Worm (Caenorhabditis elegans): ENCODE data around the gene H05C05.1.

The H05C05.1 gene

ce11 chrIII:2966462-2966861 lies 19.5 kb downstream of the H05C05.1 start (continued):
- TF ChIP-seq F26F4.8 (GFP tag; conservative IDR thresholded peaks at IDR 0.05) (no peak), spr-1 (tag; optimal IDR thresholded peaks at IDR 0.05) (peak; percentile 28), hlh-30 (tag; optimal IDR thresholded peaks at IDR 0.05; ENCODE audit: insufficient read depth) (peak; percentile 96), mxl-3 (GFP tag; optimal IDR thresholded peaks at IDR 0.05) (peak; percentile 31), daf-16 (GFP tag; optimal IDR thresholded peaks at IDR 0.05) (no peak), daf-16 (tag; optimal IDR thresholded peaks at IDR 0.05) (peak; percentile 46), nhr-77 (tag; optimal IDR thresholded peaks at IDR 0.05) (peak; percentile 20), hlh-11 (tag; optimal IDR thresholded peaks at IDR 0.05) (peak; percentile 89), saeg-2 (GFP tag; IDR thresholded peaks at IDR 0.05) (0 out of 2 replicates have a peak, but pooled peaks have one; percentile 28), madf-9 (GFP tag; conservative IDR thresholded peaks at IDR 0.05) (peak; percentile 39; the same call in 1 of the 2 replicates), ceh-82 (tag; optimal IDR thresholded peaks at IDR 0.05) (no peak), rbr-2 (tag; optimal IDR thresholded peaks at IDR 0.05) (peak; percentile 82), ceh-28 (tag; optimal IDR thresholded peaks at IDR 0.05) (peak; percentile 31), dmd-6 (GFP tag; IDR thresholded peaks at IDR 0.05) (peak; percentile 65; the same call in 1 of the 2 replicates), hif-1 (tag; optimal IDR thresholded peaks at IDR 0.05) (peak in 1 of 2 experiments; percentile 58), Y75B8A.6 (GFP tag; IDR thresholded peaks at IDR 0.05) (no peak)

- TF ChIP-seq hif-1 (tag; optimal IDR thresholded peaks at IDR 0.05) = no peak
- peak; percentile 32; the same call in 1 of the 2 replicates for TF ChIP-seq lin-38 (GFP tag; IDR thresholded peaks at IDR 0.05)
- no peak for TF ChIP-seq daf-12 (tag; optimal IDR thresholded peaks at IDR 0.05)
- peak in 1 of 2 experiments; percentile 33 for TF ChIP-seq unc-62 (GFP tag; optimal IDR thresholded peaks at IDR 0.05 in 1 of 2)
- TF ChIP-seq unc-62 (tag; optimal IDR thresholded peaks at IDR 0.05) = no peak
- TF ChIP-seq zfp-3 (GFP tag; conservative IDR thresholded peaks at IDR 0.05) = no peak
Observed at ce11 chrIII:2970251-2970650, 23.3 kb downstream of the H05C05.1 start.

ce11 chrIII:2972977-2973376 lies 26.1 kb downstream of the H05C05.1 start:
- TF ChIP-seq ama-1 (optimal IDR thresholded peaks at IDR 0.05) (no peak), unc-62 (GFP tag; optimal IDR thresholded peaks at IDR 0.05 in 1 of 2) (peak in 1 of 2 experiments; percentile 88), unc-62 (tag; optimal IDR thresholded peaks at IDR 0.05) (no peak)

DNA sequence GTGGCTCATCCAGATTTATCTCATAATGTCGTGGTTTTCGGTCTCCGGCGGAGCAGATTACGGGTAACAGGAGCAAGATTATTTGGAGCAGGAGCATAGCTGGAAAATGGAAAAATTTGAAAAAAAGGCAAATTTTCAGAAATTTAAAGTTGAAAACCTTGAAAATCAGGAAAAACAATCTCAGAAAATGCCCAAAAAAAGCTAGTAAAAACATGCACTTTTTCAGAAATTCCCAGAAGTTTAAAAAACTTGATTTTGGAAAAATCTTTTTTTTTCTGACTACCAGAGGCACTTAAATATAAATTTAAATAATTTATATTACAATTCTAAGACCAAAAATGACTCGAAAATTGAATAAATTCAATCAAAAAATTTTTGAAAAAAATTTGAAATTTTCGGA lies 28.8 kb downstream of the H05C05.1 start, which contains the start of gene Y55D5A.3:
TSS of gene Y55D5A.3 (minus strand) at position 101 of the 400 bp plus-strand sequence.
- TF ChIP-seq php-3 (GFP tag; IDR thresholded peaks at IDR 0.05) (no peak), aha-1 (tag) (no peak), zip-2 (tag; optimal IDR thresholded peaks at IDR 0.05) (no peak), ceh-62 (tag; optimal IDR thresholded peaks at IDR 0.05) (no peak), rbr-2 (tag; optimal IDR thresholded peaks at IDR 0.05) (no peak), nhr-76 (tag; optimal IDR thresholded peaks at IDR 0.05) (no peak), daf-16 (GFP tag; optimal IDR thresholded peaks at IDR 0.05) (no peak), daf-16 (tag; optimal IDR thresholded peaks at IDR 0.05) (no peak), jun-1 (tag; optimal IDR thresholded peaks at IDR 0.05) (no peak), zfp-2 (tag; optimal IDR thresholded peaks at IDR 0.05) (no peak)

DNA sequence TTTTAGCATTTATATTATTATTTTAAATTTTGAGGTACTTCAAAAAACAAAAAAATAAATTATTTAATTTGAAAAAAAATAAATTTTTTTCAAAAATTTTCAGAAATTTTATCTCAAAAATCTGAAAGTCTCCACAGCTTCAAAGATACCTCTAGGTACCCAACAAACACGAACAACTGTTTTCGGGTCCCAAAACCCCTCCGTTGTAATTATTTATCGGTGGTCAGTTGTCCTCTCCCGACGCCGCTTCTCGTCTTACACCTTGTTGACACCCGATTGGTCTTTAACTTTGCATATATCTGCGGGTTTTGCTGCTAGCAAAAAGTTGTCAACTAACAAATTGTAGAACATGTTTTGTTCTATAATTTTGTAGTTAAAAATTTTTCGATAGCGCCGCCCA lies 29.3 kb downstream of the H05C05.1 start:
- TF ChIP-seq Y105C5A.15 (GFP tag; IDR thresholded peaks at IDR 0.05) (no peak), ceh-20 (GFP tag; IDR thresholded peaks at IDR 0.05) (no peak), nhr-10 (tag; optimal IDR thresholded peaks at IDR 0.05) (no peak), F44E2.7 (GFP tag; IDR thresholded peaks at IDR 0.05) (no peak), nhr-28 (tag; optimal IDR thresholded peaks at IDR 0.05) (no peak), ama-1 (optimal IDR thresholded peaks at IDR 0.05) (no peak), nhr-25 (tag; optimal IDR thresholded peaks at IDR 0.05; ENCODE audit: borderline replicate concordance, insufficient read depth) (no peak), lin-38 (GFP tag; IDR thresholded peaks at IDR 0.05) (no peak), fos-1 (tag; optimal IDR thresholded peaks at IDR 0.05) (no peak)

Measured in whole organism, L4 larva.